Worm (Caenorhabditis elegans): Measurements from ENCODE around the gene daf-14.

- TF ChIP-seq nhr-11 (tag; optimal IDR thresholded peaks at IDR 0.05) (no peak), unc-55 (GFP tag; optimal IDR thresholded peaks at IDR 0.05) (no peak), blmp-1 (tag; optimal IDR thresholded peaks at IDR 0.05; ENCODE audit: insufficient read depth) (no peak), lsy-2 (tag; optimal IDR thresholded peaks at IDR 0.05) (no peak), egl-27 (tag; optimal IDR thresholded peaks at IDR 0.05) (no peak), nhr-77 (tag; optimal IDR thresholded peaks at IDR 0.05) (no peak), ZK546.5 (tag; optimal IDR thresholded peaks at IDR 0.05) (no peak), skn-1 (tag; optimal IDR thresholded peaks at IDR 0.05) (no peak), ztf-11 (tag; optimal IDR thresholded peaks at IDR 0.05) (no peak), ztf-4 (tag; optimal IDR thresholded peaks at IDR 0.05) (no peak), ceh-16 (tag; optimal IDR thresholded peaks at IDR 0.05) (no peak)
These were observed 22.9 kb upstream of the daf-14 start, which contains the start of gene F01G10.6 for ce11 chrIV:10227534-10227933.

All from whole organism, L2 larva.